Fruit fly (Drosophila melanogaster) whole organism, pupa: ENCODE data around the gene se.
A peak's percentile ranks its signal among the peaks of the same experiment; 100 is the strongest.

Experiments
- CG10348 ChIP-seq: fragments of 200-800 bp; sonication (Bioruptor generic); IDR thresholded peaks from 2 replicates; pipeline ENCODE4 v1.3.6; 2022; ENCODE audit warnings: missing biosample characterization, missing genetic modification characterization
- CG12605 ChIP-seq: fragments of 200-800 bp; sonication (Bioruptor generic); IDR thresholded peaks from 2 replicates; pipeline ENCODE4 v1.3.6; 2022; ENCODE audit warnings: missing biosample characterization, missing genetic modification characterization
- CG13204 ChIP-seq: fragments of 200-800 bp; sonication (Bioruptor generic); optimal IDR thresholded peaks from 2 replicates; lab custom pipeline; 2018; ENCODE audit warnings: missing biosample characterization, mild to moderate bottlenecking, missing genetic modification characterization, moderate library complexity
- CG14655 ChIP-seq: fragments of 200-800 bp; sonication (Bioruptor generic); optimal IDR thresholded peaks from 3 replicates; lab custom pipeline; 2017; ENCODE audit warnings: mild to moderate bottlenecking, missing biosample characterization, missing genetic modification reagents, missing genetic modification characterization
- CG15710 ChIP-seq: fragments of 200-800 bp; sonication (Bioruptor generic); optimal IDR thresholded peaks from 2 replicates; lab custom pipeline; 2018; ENCODE audit warnings: missing biosample characterization, mild to moderate bottlenecking, missing genetic modification characterization, moderate library complexity
- CG17806 ChIP-seq: fragments of 200-800 bp; sonication (Bioruptor generic); optimal IDR thresholded peaks from 2 replicates; lab custom pipeline; 2018; ENCODE audit warnings: missing biosample characterization, mild to moderate bottlenecking, missing genetic modification characterization, moderate library complexity
- CG32121 ChIP-seq: fragments of 200-800 bp; sonication (Bioruptor generic); IDR thresholded peaks from 2 replicates; pipeline ENCODE4 v1.3.6; 2022; ENCODE audit warnings: missing biosample characterization, missing genetic modification characterization
- CG34367 ChIP-seq: fragments of 200-800 bp; sonication (Bioruptor generic); optimal IDR thresholded peaks from 2 replicates; lab custom pipeline; 2018; ENCODE audit warnings: missing biosample characterization, mild to moderate bottlenecking, missing genetic modification characterization
- CG4496 ChIP-seq: fragments of 200-800 bp; sonication (Bioruptor generic); IDR thresholded peaks from 3 replicates; pipeline ENCODE4 v1.3.6; 2022; ENCODE audit warnings: missing biosample characterization, missing genetic modification characterization
- CG8159 ChIP-seq: fragments of 200-800 bp; sonication (Bioruptor generic); optimal IDR thresholded peaks from 3 replicates; lab custom pipeline; 2018; ENCODE audit warnings: missing biosample characterization, mild to moderate bottlenecking, missing genetic modification characterization, moderate library complexity
- CG8301 ChIP-seq: fragments of 200-800 bp; sonication (Bioruptor generic); optimal IDR thresholded peaks from 2 replicates; lab custom pipeline; 2018; ENCODE audit warnings: missing biosample characterization, mild to moderate bottlenecking, missing genetic modification characterization
- CG9948 ChIP-seq: fragments of 200-800 bp; sonication (Bioruptor generic); optimal IDR thresholded peaks from 2 replicates; lab custom pipeline; 2018; ENCODE audit warnings: missing biosample characterization, mild to moderate bottlenecking, missing genetic modification characterization, moderate library complexity
- D1 ChIP-seq: fragments of 200-800 bp; sonication (Bioruptor generic); optimal IDR thresholded peaks from 2 replicates; lab custom pipeline; 2018; ENCODE audit warnings: missing biosample characterization, mild to moderate bottlenecking, missing genetic modification characterization, moderate library complexity
- EcR ChIP-seq: fragments of 200-800 bp; sonication (Bioruptor generic); optimal IDR thresholded peaks from 3 replicates; lab custom pipeline; 2019; ENCODE audit warnings: missing biosample characterization, missing genetic modification characterization, mild to moderate bottlenecking, moderate library complexity, missing genetic modification reagents
- Ets98B ChIP-seq: fragments of 200-800 bp; sonication (Bioruptor generic); IDR thresholded peaks from 2 replicates; pipeline ENCODE4 v1.3.6; 2022; ENCODE audit warnings: missing biosample characterization, missing genetic modification characterization
- Pif1A ChIP-seq: fragments of 200-800 bp; sonication (Bioruptor generic); optimal IDR thresholded peaks from 3 replicates; lab custom pipeline; 2016; ENCODE audit warnings: missing biosample characterization, missing genetic modification characterization
- Pif1B ChIP-seq: fragments of 200-800 bp; sonication (Bioruptor generic); optimal IDR thresholded peaks from 3 replicates; lab custom pipeline; 2016; ENCODE audit warnings: missing biosample characterization, missing genetic modification characterization
- Snoo ChIP-seq: fragments of 200-800 bp; sonication (Bioruptor generic); optimal IDR thresholded peaks from 3 replicates; lab custom pipeline; 2017; ENCODE audit warnings: missing biosample characterization, mild to moderate bottlenecking, missing genetic modification characterization, inconsistent platforms
- fd96Ca ChIP-seq: fragments of 200-800 bp; sonication (Bioruptor generic); IDR thresholded peaks from 3 replicates; pipeline ENCODE4 v1.3.6; 2022; ENCODE audit warnings: missing biosample characterization, missing genetic modification characterization
- gl ChIP-seq: fragments of 200-800 bp; sonication (Bioruptor generic); optimal IDR thresholded peaks from 2 replicates; lab custom pipeline; 2018; ENCODE audit warnings: missing biosample characterization, mild to moderate bottlenecking, missing genetic modification characterization
- rn ChIP-seq: fragments of 200-800 bp; sonication (Bioruptor generic); IDR thresholded peaks from 2 replicates; pipeline ENCODE4 v1.3.6; 2022; ENCODE audit warnings: missing biosample characterization, missing genetic modification characterization

The se gene

dm6 chr3L:8549183-8549890 is 29.0 kb downstream of the se start:
- TF ChIP-seq CG34367 (tag; lab: Kevin White, UChicago) (peak; percentile 29), CG17806 (tag; lab: Kevin White, UChicago) (peak; percentile 47), CG13204 (GFP tag; lab: Kevin White, UChicago) (no peak), CG14655 (GFP tag; lab: Kevin White, UChicago) (peak; percentile 68), Ets98B (peak; percentile 58), D1 (no peak), CG12605 (GFP tag; lab: Robert Waterston, UW) (no peak), CG8159 (tag; lab: Kevin White, UChicago) (peak; percentile 73), fd96Ca (GFP tag; lab: Robert Waterston, UW) (peak; percentile 62; the same call in 2 of the 3 replicates), CG32121 (GFP tag; lab: Robert Waterston, UW) (peak; percentile 60; the same call in 1 of the 2 replicates), CG9948 (tag; lab: Kevin White, UChicago) (peak; percentile 64), CG4496 (GFP tag; lab: Robert Waterston, UW) (peak; percentile 78), CG10348 (GFP tag; lab: Robert Waterston, UW) (no peak), CG15710 (tag; lab: Kevin White, UChicago) (peak; percentile 66), gl (tag; lab: Kevin White, UChicago) (no peak), Pif1A (GFP tag; lab: Kevin White, UChicago) (peak; percentile 43), Pif1B (GFP tag; lab: Kevin White, UChicago) (peak; percentile 41), CG8301 (tag; lab: Kevin White, UChicago) (peak; percentile 56)
- TF ChIP-seq, all 21 proteins: peak for 13

dm6 chr3L:8550836-8551235 is 30.5 kb downstream of the se start:
- no peak for TF ChIP-seq Pif1B (GFP tag; lab: Kevin White, UChicago)
- TF ChIP-seq CG34367 (tag; lab: Kevin White, UChicago), result no peak
- TF ChIP-seq fd96Ca (GFP tag; lab: Robert Waterston, UW), result peak; percentile 64
- TF ChIP-seq CG9948 (tag; lab: Kevin White, UChicago), result no peak
- peak; percentile 5 for TF ChIP-seq CG14655 (GFP tag; lab: Kevin White, UChicago)
- TF ChIP-seq CG15710 (tag; lab: Kevin White, UChicago), result no peak
- no peak for TF ChIP-seq Snoo (tag; lab: Kevin White, UChicago)
- no peak for TF ChIP-seq CG12605 (GFP tag; lab: Robert Waterston, UW)
- TF ChIP-seq CG4496 (GFP tag; lab: Robert Waterston, UW), result 0 out of 3 replicates have a peak, but pooled peaks have one; percentile 30
- TF ChIP-seq CG13204 (GFP tag; lab: Kevin White, UChicago), result no peak
- TF ChIP-seq rn (GFP tag; lab: Robert Waterston, UW), result no peak
- peak; percentile 57 for TF ChIP-seq Ets98B
- TF ChIP-seq Pif1A (GFP tag; lab: Kevin White, UChicago), result no peak
- TF ChIP-seq EcR, result peak; percentile 43
- no peak for TF ChIP-seq gl (tag; lab: Kevin White, UChicago)
- no peak for TF ChIP-seq CG8301 (tag; lab: Kevin White, UChicago)
- TF ChIP-seq D1, result no peak
- TF ChIP-seq CG10348 (GFP tag; lab: Robert Waterston, UW), result no peak
- no peak for TF ChIP-seq CG8159 (tag; lab: Kevin White, UChicago)
- no peak for TF ChIP-seq CG17806 (tag; lab: Kevin White, UChicago)
- peak; percentile 55 for TF ChIP-seq CG32121 (GFP tag; lab: Robert Waterston, UW)

dm6 chr3L:8553125-8553524 is 32.8 kb downstream of the se start:
- TF ChIP-seq CG10348 (GFP tag; lab: Robert Waterston, UW) (no peak), fd96Ca (GFP tag; lab: Robert Waterston, UW) (no peak), CG17806 (tag; lab: Kevin White, UChicago) (no peak), Snoo (tag; lab: Kevin White, UChicago) (no peak), CG8159 (tag; lab: Kevin White, UChicago) (no peak), D1 (no peak), rn (GFP tag; lab: Robert Waterston, UW) (no peak), CG32121 (GFP tag; lab: Robert Waterston, UW) (peak; percentile 47; the same call in 1 of the 2 replicates)
- TF ChIP-seq, all 21 proteins: peak for 1

dm6 chr3L:8554024-8554642 is 33.8 kb downstream of the se start:
- TF ChIP-seq EcR (peak; percentile 83), CG8159 (tag; lab: Kevin White, UChicago) (no peak), CG34367 (tag; lab: Kevin White, UChicago) (no peak), CG15710 (tag; lab: Kevin White, UChicago) (no peak), CG4496 (GFP tag; lab: Robert Waterston, UW) (0 out of 3 replicates have a peak, but pooled peaks have one; percentile 48), gl (tag; lab: Kevin White, UChicago) (no peak), CG9948 (tag; lab: Kevin White, UChicago) (no peak), CG32121 (GFP tag; lab: Robert Waterston, UW) (no peak), Pif1A (GFP tag; lab: Kevin White, UChicago) (no peak), rn (GFP tag; lab: Robert Waterston, UW) (no peak), CG10348 (GFP tag; lab: Robert Waterston, UW) (no peak), CG8301 (tag; lab: Kevin White, UChicago) (no peak)

dm6 chr3L:8557018-8557417 is 36.7 kb downstream of the se start:
- no peak for TF ChIP-seq CG13204 (GFP tag; lab: Kevin White, UChicago)
- TF ChIP-seq CG8159 (tag; lab: Kevin White, UChicago), result no peak
- TF ChIP-seq gl (tag; lab: Kevin White, UChicago), result no peak
- no peak for TF ChIP-seq Snoo (tag; lab: Kevin White, UChicago)
- TF ChIP-seq rn (GFP tag; lab: Robert Waterston, UW), result no peak
- no peak for TF ChIP-seq fd96Ca (GFP tag; lab: Robert Waterston, UW)
- no peak for TF ChIP-seq CG14655 (GFP tag; lab: Kevin White, UChicago)
